Fruit fly (Drosophila melanogaster) Kc167 (cell line): ENCODE measurements around the gene Tim17a1.

Experiments used
- Sin3A ChIP-seq: fragments of >200 bp; optimal IDR thresholded peaks from 2 replicates; lab custom pipeline; 2018; ENCODE audit warnings: missing external identifiers
- insv ChIP-seq: fragments of >200 bp; optimal IDR thresholded peaks from 3 replicates; lab custom pipeline; 2018; ENCODE audit warnings: missing external identifiers
- psq ChIP-seq: fragments of >200 bp; optimal IDR thresholded peaks from 2 replicates; lab custom pipeline; 2017; ENCODE audit warnings: missing external identifiers

- TF ChIP-seq insv (lab: Kevin White, UChicago) (no peak), Sin3A (lab: Kevin White, UChicago) (no peak), psq (no peak)
These were observed 41.3 kb downstream of the Tim17a1 start, which contains the start of gene CG10013 for dm6 chr3R:12323221-12323620.
